Fruit fly (Drosophila melanogaster) whole organism, embryonic: ENCODE data around the gene Mettl2.

ENCODE experiments used
- ATbp ChIP-seq: fragments of 200-800 bp; sonication (Bioruptor generic); optimal IDR thresholded peaks from 2 replicates; lab custom pipeline; 2017; ENCODE audit warnings: missing biosample characterization, mild to moderate bottlenecking, missing genetic modification characterization, missing genetic modification reagents
- Adf1 ChIP-seq: fragments of 200-800 bp; sonication (Bioruptor generic); IDR thresholded peaks from 2 replicates; pipeline ENCODE4 v1.3.6; 2022; ENCODE audit warnings: missing biosample characterization, missing genetic modification characterization
- Atf3 ChIP-seq: fragments of 200-800 bp; sonication (Bioruptor generic); optimal IDR thresholded peaks from 3 replicates; lab custom pipeline; 2016; ENCODE audit warnings: missing biosample characterization, missing genetic modification characterization
- B-H1 ChIP-seq: fragments of 200-800 bp; sonication (Bioruptor generic); IDR thresholded peaks from 3 replicates; pipeline ENCODE4 v1.3.6; 2022; ENCODE audit warnings: missing biosample characterization, missing genetic modification characterization
- Bgb ChIP-seq: fragments of 200-800 bp; sonication (Bioruptor generic); IDR thresholded peaks from 2 replicates; pipeline ENCODE4 v1.3.6; 2022; ENCODE audit warnings: missing biosample characterization, missing genetic modification characterization; ENCODE audit not compliant: partially characterized antibody
- CG10147 ChIP-seq: fragments of 200-800 bp; sonication (Bioruptor generic); optimal IDR thresholded peaks from 2 replicates; lab custom pipeline; 2019; ENCODE audit warnings: missing biosample characterization, mild to moderate bottlenecking, missing genetic modification characterization, moderate library complexity
- CG10209 ChIP-seq: fragments of 200-800 bp; sonication (Bioruptor generic); optimal IDR thresholded peaks from 3 replicates; lab custom pipeline; 2017; ENCODE audit warnings: missing biosample characterization, mild to moderate bottlenecking, missing genetic modification characterization, missing genetic modification reagents
- CG11398 ChIP-seq: fragments of 200-800 bp; sonication (Bioruptor generic); optimal IDR thresholded peaks from 2 replicates; lab custom pipeline; 2016; ENCODE audit warnings: missing biosample characterization, missing genetic modification characterization
- CG11456 ChIP-seq: fragments of 200-800 bp; sonication (Bioruptor generic); IDR thresholded peaks from 3 replicates; pipeline ENCODE4 v1.3.6; 2022; ENCODE audit warnings: missing biosample characterization, missing genetic modification characterization
- CG11560 ChIP-seq: fragments of 200-800 bp; sonication (Bioruptor generic); IDR thresholded peaks from 3 replicates; pipeline ENCODE4 v1.3.6; 2022; ENCODE audit warnings: missing biosample characterization, missing genetic modification characterization
- CG12071 ChIP-seq: fragments of 200-800 bp; sonication (Bioruptor generic); optimal IDR thresholded peaks from 3 replicates; lab custom pipeline; 2018; ENCODE audit warnings: missing biosample characterization, mild to moderate bottlenecking, missing genetic modification characterization
- CG12299 ChIP-seq: fragments of 200-800 bp; sonication (Bioruptor generic); optimal IDR thresholded peaks from 2 replicates; lab custom pipeline; 2018; ENCODE audit warnings: missing biosample characterization, mild to moderate bottlenecking, missing genetic modification characterization
- CG1233 ChIP-seq: fragments of 200-800 bp; sonication (Bioruptor generic); optimal IDR thresholded peaks from 4 replicates; lab custom pipeline; 2018; ENCODE audit warnings: missing biosample characterization, mild to moderate bottlenecking, missing genetic modification characterization
- CG14441 ChIP-seq: fragments of 200-800 bp; sonication (Bioruptor generic); IDR thresholded peaks from 2 replicates; pipeline ENCODE4 v1.3.6; 2022; ENCODE audit warnings: missing biosample characterization, missing genetic modification characterization
- CG1602 ChIP-seq: fragments of 200-800 bp; sonication (Bioruptor generic); optimal IDR thresholded peaks from 3 replicates; lab custom pipeline; 2016; ENCODE audit warnings: missing biosample characterization, missing genetic modification characterization
- CG17385 ChIP-seq: fragments of 200-800 bp; sonication (Bioruptor generic); optimal IDR thresholded peaks from 3 replicates; lab custom pipeline; 2018; ENCODE audit warnings: missing biosample characterization, mild to moderate bottlenecking, missing genetic modification characterization
- CG2116 ChIP-seq: fragments of 200-800 bp; sonication (Bioruptor generic); optimal IDR thresholded peaks from 3 replicates; lab custom pipeline; 2018; ENCODE audit warnings: missing biosample characterization, mild to moderate bottlenecking, missing genetic modification characterization
- CG2129 ChIP-seq: fragments of 200-800 bp; sonication (Bioruptor generic); IDR thresholded peaks from 2 replicates; pipeline ENCODE4 v1.3.6; 2022; ENCODE audit warnings: missing biosample characterization, missing genetic modification characterization; ENCODE audit not compliant: partially characterized antibody
- CG30403 ChIP-seq: fragments of 200-800 bp; sonication (Bioruptor generic); optimal IDR thresholded peaks from 3 replicates; lab custom pipeline; 2016; ENCODE audit warnings: missing biosample characterization, missing genetic modification characterization
- CG42726 ChIP-seq: fragments of 200-800 bp; sonication (Bioruptor generic); IDR thresholded peaks from 2 replicates; pipeline ENCODE4 v1.3.6; 2022; ENCODE audit warnings: missing biosample characterization, missing genetic modification characterization; ENCODE audit not compliant: partially characterized antibody
- CG43689 ChIP-seq: fragments of 200-800 bp; sonication (Bioruptor generic); IDR thresholded peaks from 2 replicates; pipeline ENCODE4 v1.3.6; 2022; ENCODE audit warnings: missing biosample characterization, missing genetic modification characterization
- CG4404 ChIP-seq: fragments of 200-800 bp; sonication (Bioruptor generic); IDR thresholded peaks from 2 replicates; pipeline ENCODE4 v1.3.6; 2022; ENCODE audit warnings: missing biosample characterization, missing genetic modification characterization
- CG4854 ChIP-seq: fragments of 200-800 bp; sonication (Bioruptor generic); optimal IDR thresholded peaks from 2 replicates; lab custom pipeline; 2016; ENCODE audit warnings: missing biosample characterization, missing genetic modification characterization, inconsistent platforms
- CG6175 ChIP-seq: fragments of 200-800 bp; sonication (Bioruptor generic); IDR thresholded peaks from 3 replicates; pipeline ENCODE4 v1.3.6; 2022; ENCODE audit warnings: missing biosample characterization, missing genetic modification characterization
- CG8089 ChIP-seq: fragments of 200-800 bp; sonication (Bioruptor generic); optimal IDR thresholded peaks from 3 replicates; lab custom pipeline; 2016; ENCODE audit warnings: missing biosample characterization, missing genetic modification characterization
- CG8359 ChIP-seq: fragments of 200-800 bp; sonication (Bioruptor generic); optimal IDR thresholded peaks from 2 replicates; lab custom pipeline; 2017; ENCODE audit warnings: missing biosample characterization, mild to moderate bottlenecking, missing genetic modification characterization, borderline replicate concordance
- CG9876 ChIP-seq: fragments of 200-800 bp; sonication (Bioruptor generic); optimal IDR thresholded peaks from 2 replicates; lab custom pipeline; 2016; ENCODE audit warnings: missing biosample characterization, missing genetic modification characterization
- CrebB ChIP-seq: fragments of 200-800 bp; sonication (Bioruptor generic); optimal IDR thresholded peaks from 3 replicates; lab custom pipeline; 2018; ENCODE audit warnings: missing biosample characterization, mild to moderate bottlenecking, missing genetic modification characterization
- D19A ChIP-seq: fragments of 200-800 bp; optimal IDR thresholded peaks from 3 replicates; lab custom pipeline; 2019; ENCODE audit warnings: missing biosample characterization, mild to moderate bottlenecking, missing genetic modification characterization, moderate library complexity
- D19B ChIP-seq: fragments of 200-800 bp; sonication (Bioruptor generic); optimal IDR thresholded peaks from 2 replicates; lab custom pipeline; 2017; ENCODE audit warnings: missing biosample characterization, mild to moderate bottlenecking, missing genetic modification characterization
- Deaf1 ChIP-seq: fragments of 200-800 bp; optimal IDR thresholded peaks from 3 replicates; lab custom pipeline; 2019; ENCODE audit warnings: missing biosample characterization, mild to moderate bottlenecking, missing genetic modification characterization, moderate library complexity
- Dip2 ChIP-seq: fragments of 200-800 bp; sonication (Bioruptor generic); IDR thresholded peaks from 2 replicates; pipeline ENCODE4 v1.3.6; 2022; ENCODE audit warnings: missing biosample characterization, missing genetic modification characterization
- E2f2 ChIP-seq: fragments of 200-800 bp; sonication (Bioruptor generic); IDR thresholded peaks from 2 replicates; pipeline ENCODE4 v1.3.6; 2022; ENCODE audit warnings: missing biosample characterization, missing genetic modification characterization
- Fer3 ChIP-seq: fragments of 200-800 bp; sonication (Bioruptor generic); optimal IDR thresholded peaks from 2 replicates; lab custom pipeline; 2018; ENCODE audit warnings: missing biosample characterization, mild to moderate bottlenecking, missing genetic modification characterization, moderate library complexity
- Mrtf ChIP-seq: fragments of 200-800 bp; sonication (Bioruptor generic); IDR thresholded peaks from 3 replicates; pipeline ENCODE4 v1.3.6; 2022; ENCODE audit warnings: missing biosample characterization, missing genetic modification characterization
- NFAT ChIP-seq: fragments of 200-800 bp; sonication (Bioruptor generic); IDR thresholded peaks from 2 replicates; pipeline ENCODE4 v1.3.6; 2022; ENCODE audit warnings: missing biosample characterization, missing genetic modification characterization
- Opbp ChIP-seq: fragments of 200-800 bp; sonication (Bioruptor generic); IDR thresholded peaks from 3 replicates; pipeline ENCODE4 v1.3.6; 2022; ENCODE audit warnings: missing biosample characterization, missing genetic modification characterization; ENCODE audit not compliant: partially characterized antibody
- aop ChIP-seq: fragments of 200-800 bp; sonication (Bioruptor generic); IDR thresholded peaks from 2 replicates; pipeline ENCODE4 v1.3.6; 2022; ENCODE audit warnings: missing biosample characterization, missing genetic modification characterization
- bbx ChIP-seq: fragments of 200-800 bp; sonication (Bioruptor generic); IDR thresholded peaks from 2 replicates; pipeline ENCODE4 v1.3.6; 2022; ENCODE audit warnings: missing biosample characterization, missing genetic modification characterization; ENCODE audit not compliant: partially characterized antibody
- chinmo ChIP-seq: fragments of 200-800 bp; sonication (Bioruptor generic); IDR thresholded peaks from 4 replicates; pipeline ENCODE4 v1.3.6; 2022; ENCODE audit warnings: missing biosample characterization, missing genetic modification characterization; ENCODE audit not compliant: partially characterized antibody
- crp ChIP-seq, 2 experiments: fragments of 200-800 bp; sonication (Bioruptor generic); optimal IDR thresholded peaks; 2 replicates in 1 of 2; 3 replicates in 1 of 2; lab custom pipeline; 2017; ENCODE audit warnings: missing biosample characterization in 2 of 2, missing genetic modification characterization in 2 of 2, mild to moderate bottlenecking in 1 of 2, moderate library complexity in 1 of 2
- dmrt11E ChIP-seq: fragments of 200-800 bp; sonication (Bioruptor generic); optimal IDR thresholded peaks from 3 replicates; lab custom pipeline; 2018; ENCODE audit warnings: missing biosample characterization, mild to moderate bottlenecking, missing genetic modification characterization, moderate library complexity
- dysf ChIP-seq: fragments of 200-800 bp; sonication (Bioruptor generic); IDR thresholded peaks from 3 replicates; pipeline ENCODE4 v1.3.6; 2022; ENCODE audit warnings: missing biosample characterization, missing genetic modification characterization
- exex ChIP-seq: fragments of 200-800 bp; sonication (Bioruptor generic); optimal IDR thresholded peaks from 4 replicates; lab custom pipeline; 2018; ENCODE audit warnings: missing biosample characterization, mild to moderate bottlenecking, missing genetic modification characterization, moderate library complexity
- gfzf ChIP-seq: fragments of 200-800 bp; sonication (Bioruptor generic); optimal IDR thresholded peaks from 2 replicates; lab custom pipeline; 2016; ENCODE audit warnings: missing biosample characterization, mild to moderate bottlenecking, missing genetic modification characterization, moderate library complexity
- p53 ChIP-seq: fragments of 200-800 bp; sonication (Bioruptor generic); optimal IDR thresholded peaks from 2 replicates; lab custom pipeline; 2016; ENCODE audit warnings: missing biosample characterization, missing genetic modification characterization
- vfl ChIP-seq: fragments of 200-800 bp; sonication (Bioruptor generic); optimal IDR thresholded peaks from 2 replicates; lab custom pipeline; 2016; ENCODE audit warnings: missing biosample characterization, missing genetic modification characterization
- yki ChIP-seq: fragments of >200 bp; optimal IDR thresholded peaks from 3 replicates; lab custom pipeline; 2018
- zen2 ChIP-seq: fragments of 200-800 bp; sonication (Bioruptor generic); IDR thresholded peaks from 3 replicates; pipeline ENCODE4 v1.3.6; 2022; ENCODE audit warnings: missing biosample characterization, missing genetic modification characterization; ENCODE audit not compliant: partially characterized antibody
- zfh2 ChIP-seq: fragments of 200-800 bp; sonication (Bioruptor generic); optimal IDR thresholded peaks from 2 replicates; lab custom pipeline; 2016; ENCODE audit warnings: missing biosample characterization, missing genetic modification characterization

The Mettl2 gene

dm6 chr3L:1644920-1645567, 6.0 kb upstream of the Mettl2 start, which contains the start of the genes alphaCOP and CG13919 (continued):
- TF ChIP-seq CG6175 (GFP tag; lab: Robert Waterston, UW) (peak; percentile 83), CG10209 (GFP tag; lab: Kevin White, UChicago) (peak; percentile 96), D19B (GFP tag; lab: Kevin White, UChicago) (peak; percentile 86), CG8359 (GFP tag; lab: Kevin White, UChicago) (peak; percentile 79), Atf3 (GFP tag; lab: Kevin White, UChicago) (peak; percentile 85), CG12071 (GFP tag; lab: Kevin White, UChicago) (peak; percentile 81), CG2116 (GFP tag; lab: Kevin White, UChicago) (peak; percentile 86), Deaf1 (tag; lab: Kevin White, UChicago) (peak; percentile 77), zen2 (GFP tag; lab: Robert Waterston, UW) (no peak), CG8089 (GFP tag; lab: Kevin White, UChicago) (peak; percentile 80), D19A (tag; lab: Kevin White, UChicago) (peak; percentile 88), dmrt11E (tag; lab: Kevin White, UChicago) (peak; percentile 97), CrebB (tag; lab: Kevin White, UChicago) (peak; percentile 95), yki (no peak), Fer3 (tag; lab: Kevin White, UChicago) (peak; percentile 96), CG1602 (GFP tag; lab: Kevin White, UChicago) (peak; percentile 98), dysf (GFP tag; lab: Robert Waterston, UW) (peak; percentile 97), gfzf (GFP tag; lab: Kevin White, UChicago) (peak; percentile 24), CG11398 (peak; percentile 81), NFAT (GFP tag; lab: Robert Waterston, UW) (peak; percentile 96), CG14441 (GFP tag; lab: Robert Waterston, UW) (peak; percentile 98), CG11560 (tag; lab: Robert Waterston, UW) (peak; percentile 87), aop (GFP tag; lab: Robert Waterston, UW) (peak; percentile 80), Bgb (GFP tag; lab: Robert Waterston, UW) (no peak), Mrtf (GFP tag; lab: Robert Waterston, UW) (peak; percentile 95), CG4854 (peak; percentile 94), p53 (GFP tag; lab: Kevin White, UChicago) (peak; percentile 60), CG12299 (peak; percentile 92), CG11456 (peak; percentile 95), Dip2 (GFP tag; lab: Robert Waterston, UW) (peak; percentile 53), CG2129 (GFP tag; lab: Robert Waterston, UW) (no peak), CG1233 (peak; percentile 95), vfl (GFP tag; lab: Kevin White, UChicago) (peak; percentile 94), ATbp (GFP tag; lab: Kevin White, UChicago) (peak; percentile 93), bbx (GFP tag; lab: Robert Waterston, UW) (no peak), Opbp (GFP tag; lab: Robert Waterston, UW) (no peak), exex (tag; lab: Kevin White, UChicago) (peak; percentile 85), CG9876 (GFP tag; lab: Kevin White, UChicago) (peak; percentile 59), chinmo (GFP tag; lab: Robert Waterston, UW) (no peak), CG43689 (peak; percentile 95), CG10147 (GFP tag; lab: Kevin White, UChicago) (peak; percentile 90), CG17385 (GFP tag; lab: Kevin White, UChicago) (peak; percentile 99), crp (GFP tag; optimal IDR thresholded peaks at IDR 0.05; lab: Kevin White, UChicago) (peak in 1 of 2 experiments; percentile 77), B-H1 (GFP tag; lab: Robert Waterston, UW) (peak; percentile 97), Adf1 (GFP tag; lab: Robert Waterston, UW) (peak; percentile 85), CG42726 (no peak), CG30403 (peak; percentile 98), CG4404 (GFP tag; lab: Robert Waterston, UW) (peak; percentile 94), zfh2 (peak; percentile 93), E2f2 (peak; percentile 86)
